Fruit fly (Drosophila melanogaster) S2 (cell line): Measurements from ENCODE around the gene CG15635.

Source experiments
- CG8478 ChIP-seq: fragments of >200 bp; optimal IDR thresholded peaks from 2 replicates; lab custom pipeline; 2018
- CTCF ChIP-seq, 2 experiments: fragments of >200 bp; optimal IDR thresholded peaks; 2 replicates each; lab custom pipeline; 2018

DNA sequence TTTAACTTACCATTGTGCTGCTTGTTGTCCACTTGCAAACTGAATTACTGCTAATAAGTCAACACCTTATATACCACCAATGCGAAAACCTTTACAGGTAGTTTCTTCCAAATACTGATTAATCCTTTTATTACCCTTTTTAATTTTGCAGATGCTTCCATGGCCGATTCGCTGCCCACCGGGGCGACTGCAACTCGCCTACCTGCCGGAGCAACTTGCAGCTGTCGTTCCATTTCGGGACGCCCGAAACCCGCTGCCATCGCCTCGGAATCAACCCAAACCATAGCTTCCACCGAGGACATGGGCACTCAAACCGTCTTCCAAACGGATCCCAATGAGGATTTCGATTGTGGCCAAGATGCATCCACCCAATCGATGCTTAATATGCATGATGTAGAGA, 41.6 kb downstream of the CG15635 start, which contains the start of gene Elba1:
- no peak for TF ChIP-seq CTCF (optimal IDR thresholded peaks at IDR 0.05; lab: Kevin White, UChicago)
- TF ChIP-seq CG8478 (lab: Kevin White, UChicago), result no peak
